Worm (Caenorhabditis elegans): ENCODE measurements around the gene str-188.

str-188 gene

ce11 chrV:9730743-9731706 lies 14.5 kb downstream of the str-188 start (continued):
- TF ChIP-seq T26A8.4 (GFP tag; IDR thresholded peaks at IDR 0.05): peak; percentile 86
- no peak for TF ChIP-seq lin-15B (tag; optimal IDR thresholded peaks at IDR 0.05)
- TF ChIP-seq ceh-44 (GFP tag; IDR thresholded peaks at IDR 0.05): peak; percentile 84; the same call in 1 of the 2 replicates
- TF ChIP-seq zip-2 (tag; optimal IDR thresholded peaks at IDR 0.05): no peak
- peak; percentile 93 for TF ChIP-seq hmg-1.1 (GFP tag; IDR thresholded peaks at IDR 0.05)
- peak; percentile 48 for TF ChIP-seq nhr-76 (tag; optimal IDR thresholded peaks at IDR 0.05)
- TF ChIP-seq ceh-28 (tag; optimal IDR thresholded peaks at IDR 0.05): peak; percentile 54
- peak; percentile 78 for TF ChIP-seq nhr-6 (tag; optimal IDR thresholded peaks at IDR 0.05)
- TF ChIP-seq madf-9 (GFP tag; conservative IDR thresholded peaks at IDR 0.05): peak; percentile 70
- peak; percentile 75; the same call in 1 of the 2 replicates for TF ChIP-seq saeg-2 (GFP tag; IDR thresholded peaks at IDR 0.05)
- peak; percentile 41 to 55 for TF ChIP-seq daf-16 (GFP tag; optimal IDR thresholded peaks at IDR 0.05)
- TF ChIP-seq daf-16 (tag; optimal IDR thresholded peaks at IDR 0.05): peak; percentile 83
- peak; percentile 64; the same call in 1 of the 2 replicates for TF ChIP-seq dmd-9 (GFP tag; IDR thresholded peaks at IDR 0.05)
- no peak for TF ChIP-seq daf-12 (tag; optimal IDR thresholded peaks at IDR 0.05)
- no peak for TF ChIP-seq F49E8.2 (tag; optimal IDR thresholded peaks at IDR 0.05; ENCODE audit: borderline replicate concordance)
- 0 out of 2 replicates have a peak, but pooled peaks have one; percentile 61 for TF ChIP-seq mxl-2 (GFP tag; conservative IDR thresholded peaks at IDR 0.05)
- peak; percentile 4 for TF ChIP-seq Y5F2A.4 (GFP tag; optimal IDR thresholded peaks at IDR 0.05)
- peak; percentile 40; the same call in 1 of the 2 replicates for TF ChIP-seq lim-7 (GFP tag; IDR thresholded peaks at IDR 0.05)
- peak; percentile 68 for TF ChIP-seq lin-38 (GFP tag; IDR thresholded peaks at IDR 0.05)
- no peak for TF ChIP-seq tag-97 (GFP tag; IDR thresholded peaks at IDR 0.05)
- peak; percentile 73; the same call in 1 of the 2 replicates for TF ChIP-seq zfp-3 (GFP tag; conservative IDR thresholded peaks at IDR 0.05)
- peak; percentile 100 for TF ChIP-seq ama-1 (optimal IDR thresholded peaks at IDR 0.05)
- TF ChIP-seq nhr-28 (tag; optimal IDR thresholded peaks at IDR 0.05): peak; percentile 95
- TF ChIP-seq mdl-1 (tag; optimal IDR thresholded peaks at IDR 0.05): peak; percentile 96 to 98
- TF ChIP-seq unc-62 (GFP tag; optimal IDR thresholded peaks at IDR 0.05 in 1 of 2): peak; percentile 66 to 99
- TF ChIP-seq unc-62 (tag; optimal IDR thresholded peaks at IDR 0.05): peak; percentile 75
- TF ChIP-seq nhr-25 (tag; optimal IDR thresholded peaks at IDR 0.05; ENCODE audit: borderline replicate concordance, insufficient read depth): peak; percentile 95
- no peak for TF ChIP-seq ZK337.2 (GFP tag; IDR thresholded peaks at IDR 0.05)
- TF ChIP-seq F44E2.7 (GFP tag; IDR thresholded peaks at IDR 0.05): no peak
- TF ChIP-seq ztf-7 (tag; optimal IDR thresholded peaks at IDR 0.05): peak; percentile 42
- TF ChIP-seq cey-2 (tag; optimal IDR thresholded peaks at IDR 0.05; ENCODE audit: borderline replicate concordance, insufficient read depth): peak; percentile 76
- peak; percentile 19 for TF ChIP-seq R02D3.7 (tag; optimal IDR thresholded peaks at IDR 0.05)
- peak; percentile 63 for TF ChIP-seq mes-2 (tag; optimal IDR thresholded peaks at IDR 0.05; ENCODE audit: poor library complexity, severe bottlenecking)
- no peak for TF ChIP-seq aly-2 (tag; optimal IDR thresholded peaks at IDR 0.05)
- peak; percentile 83 for TF ChIP-seq lin-13 (GFP tag; optimal IDR thresholded peaks at IDR 0.05)
- peak; percentile 89 for TF ChIP-seq fkh-10 (GFP tag; optimal IDR thresholded peaks at IDR 0.05)
- peak; percentile 93 for TF ChIP-seq dmd-6 (GFP tag; IDR thresholded peaks at IDR 0.05)
- no peak; the same call in 1 of the 2 replicates for TF ChIP-seq Y75B8A.6 (GFP tag; IDR thresholded peaks at IDR 0.05)
- TF ChIP-seq T20F7.1 (GFP tag; optimal IDR thresholded peaks at IDR 0.05): peak; percentile 82
- peak; percentile 97 for TF ChIP-seq hlh-30 (tag; optimal IDR thresholded peaks at IDR 0.05; ENCODE audit: insufficient read depth)
- peak; percentile 78 for TF ChIP-seq jun-1 (tag; optimal IDR thresholded peaks at IDR 0.05)
- TF ChIP-seq madf-5 (GFP tag; IDR thresholded peaks at IDR 0.05): 0 out of 4 replicates have a peak, but pooled peaks of 1 of the 2 experiments have one; percentile 1
- peak; percentile 97 for TF ChIP-seq rbr-2 (tag; optimal IDR thresholded peaks at IDR 0.05)
- TF ChIP-seq hlh-11 (tag; optimal IDR thresholded peaks at IDR 0.05): peak; percentile 100
- no peak for TF ChIP-seq skn-1 (tag; optimal IDR thresholded peaks at IDR 0.05)
- TF ChIP-seq daf-19 (GFP tag; conservative IDR thresholded peaks at IDR 0.05): peak; percentile 61; the same call in 1 of the 2 replicates
- peak; percentile 96 for TF ChIP-seq dve-1 (tag; optimal IDR thresholded peaks at IDR 0.05; ENCODE audit: insufficient read depth)
- no peak for TF ChIP-seq nhr-41 (GFP tag; IDR thresholded peaks at IDR 0.05)

Data from whole organism, L4 larva.